Worm (Caenorhabditis elegans): Measurements from ENCODE around the gene nhr-7.

ce11 chrIV:11298154-11299086, 27.3 kb upstream of the nhr-7 start, which contains the start of the genes B0035.15 and dnj-1:
- TF ChIP-seq W03F9.2 (tag; optimal IDR thresholded peaks at IDR 0.05): no peak
- no peak for TF ChIP-seq him-1 (tag; optimal IDR thresholded peaks at IDR 0.05)
- no peak for TF ChIP-seq dao-5 (tag; optimal IDR thresholded peaks at IDR 0.05)
